Fruit fly (Drosophila melanogaster): ENCODE measurements around the gene CG2211.

CG2211 gene

DNA sequence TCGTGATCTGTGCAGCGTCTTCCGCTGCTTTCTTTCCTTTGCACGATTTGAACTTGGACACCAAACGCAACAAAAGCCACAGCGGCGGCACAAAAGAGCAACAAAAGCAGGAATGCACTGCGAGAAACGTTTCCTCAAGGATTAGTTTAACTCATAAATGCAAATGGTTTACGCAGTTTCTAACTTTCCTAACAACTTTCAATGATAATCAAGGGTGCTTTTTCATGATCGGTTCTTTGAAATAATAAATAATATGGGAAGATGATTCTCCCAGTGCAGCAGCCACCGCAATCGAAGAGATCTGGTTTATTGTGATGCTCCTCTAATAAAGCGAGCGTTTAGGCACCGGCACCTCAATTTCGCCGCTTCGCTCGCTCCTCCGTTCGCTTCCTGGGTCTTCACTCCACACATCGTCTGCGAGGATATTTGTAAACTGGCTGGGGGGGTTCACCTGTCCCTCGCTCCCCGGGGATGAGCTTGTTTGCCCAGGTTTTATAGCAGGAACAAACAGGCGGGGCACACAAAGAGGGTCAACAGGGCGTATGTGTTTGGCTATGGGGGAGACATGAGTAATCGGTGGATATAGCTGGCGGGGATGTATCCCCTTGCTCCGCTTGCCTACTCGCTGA lies 15.9 kb downstream of the CG2211 start (continued):
- TF ChIP-seq repo (GFP tag; optimal IDR thresholded peaks at IDR 0.05): peak; percentile 25
- TF ChIP-seq CG4360 (GFP tag; IDR thresholded peaks at IDR 0.05): peak; percentile 51
- TF ChIP-seq B-H1 (GFP tag; IDR thresholded peaks at IDR 0.05): peak; percentile 73
- peak; percentile 56; the same call in 1 of the 3 replicates for TF ChIP-seq Mrtf (GFP tag; IDR thresholded peaks at IDR 0.05)
- TF ChIP-seq knrl (GFP tag; IDR thresholded peaks at IDR 0.05; ENCODE audit: partially characterized antibody): no peak
- no peak for TF ChIP-seq CG3847 (GFP tag; IDR thresholded peaks at IDR 0.05)
- peak; percentile 39 for TF ChIP-seq CG31365 (tag; optimal IDR thresholded peaks at IDR 0.05)
- TF ChIP-seq Mad (GFP tag; optimal IDR thresholded peaks at IDR 0.05): peak; percentile 63
- TF ChIP-seq ac (GFP tag; optimal IDR thresholded peaks at IDR 0.05): no peak
- TF ChIP-seq odd (GFP tag; optimal IDR thresholded peaks at IDR 0.05): peak; percentile 72
- peak; percentile 64 for TF ChIP-seq Aef1 (GFP tag; IDR thresholded peaks at IDR 0.05)
- peak; percentile 84 for TF ChIP-seq Hsf (GFP tag; optimal IDR thresholded peaks at IDR 0.05)
- TF ChIP-seq cg (GFP tag; optimal IDR thresholded peaks at IDR 0.05): no peak
- no peak for TF ChIP-seq hbn (GFP tag; IDR thresholded peaks at IDR 0.05; ENCODE audit: partially characterized antibody)
- TF ChIP-seq gcm2 (GFP tag; optimal IDR thresholded peaks at IDR 0.05): peak; percentile 64
- TF ChIP-seq zen (tag; optimal IDR thresholded peaks at IDR 0.05): peak; percentile 38
- 0 out of 2 replicates have a peak, but pooled peaks have one; percentile 13 for TF ChIP-seq crol (GFP tag; IDR thresholded peaks at IDR 0.05)
- TF ChIP-seq H15 (GFP tag; IDR thresholded peaks at IDR 0.05): peak; percentile 70
- no peak for TF ChIP-seq CG9932 (GFP tag; IDR thresholded peaks at IDR 0.05)
- no peak for TF ChIP-seq prd (optimal IDR thresholded peaks at IDR 0.05)
- peak; percentile 85 for TF ChIP-seq prd (GFP tag; IDR thresholded peaks at IDR 0.05)
- no peak for TF ChIP-seq CG9797 (GFP tag; optimal IDR thresholded peaks at IDR 0.05)
- TF ChIP-seq CG14965 (GFP tag; optimal IDR thresholded peaks at IDR 0.05; ENCODE audit: borderline replicate concordance): no peak
- 0 out of 3 replicates have a peak, but pooled peaks have one; percentile 48 for TF ChIP-seq jigr1 (GFP tag; IDR thresholded peaks at IDR 0.05)
- TF ChIP-seq klu (GFP tag; IDR thresholded peaks at IDR 0.05): no peak
- peak; percentile 3 for TF ChIP-seq CG9727 (GFP tag; optimal IDR thresholded peaks at IDR 0.05)
- no peak for TF ChIP-seq CG1647 (GFP tag; optimal IDR thresholded peaks at IDR 0.05)
- TF ChIP-seq mld (GFP tag; IDR thresholded peaks at IDR 0.05; ENCODE audit: partially characterized antibody): no peak
- TF ChIP-seq trh (GFP tag; optimal IDR thresholded peaks at IDR 0.05): peak; percentile 63
- TF ChIP-seq CG1233 (GFP tag; optimal IDR thresholded peaks at IDR 0.05): peak; percentile 64
- peak; percentile 31 for TF ChIP-seq CG3065 (GFP tag; optimal IDR thresholded peaks at IDR 0.05)
- peak; percentile 81 for TF ChIP-seq ttk (GFP tag; IDR thresholded peaks at IDR 0.05)
- no peak for TF ChIP-seq bigmax (GFP tag; optimal IDR thresholded peaks at IDR 0.05)
- TF ChIP-seq CG14441 (GFP tag; IDR thresholded peaks at IDR 0.05): peak; percentile 80
- TF ChIP-seq NK7.1 (GFP tag; optimal IDR thresholded peaks at IDR 0.05): peak; percentile 25
- peak; percentile 69 for TF ChIP-seq CG12769 (tag; optimal IDR thresholded peaks at IDR 0.05)
- peak; percentile 53 to 84 for TF ChIP-seq Hr51 (GFP tag; optimal IDR thresholded peaks at IDR 0.05)
- TF ChIP-seq CG43689 (GFP tag; IDR thresholded peaks at IDR 0.05): peak; percentile 30; the same call in 1 of the 2 replicates
- TF ChIP-seq twi (tag; optimal IDR thresholded peaks at IDR 0.05): peak; percentile 26
- TF ChIP-seq p53 (GFP tag; optimal IDR thresholded peaks at IDR 0.05): peak; percentile 13
- peak; percentile 47 for TF ChIP-seq Dip3 (GFP tag; optimal IDR thresholded peaks at IDR 0.05)
- peak; percentile 2 for TF ChIP-seq crc (GFP tag; optimal IDR thresholded peaks at IDR 0.05)
- TF ChIP-seq CG2120 (GFP tag; optimal IDR thresholded peaks at IDR 0.05): peak; percentile 16
- TF ChIP-seq br (optimal IDR thresholded peaks at IDR 0.05): no peak
- TF ChIP-seq Hr3 (GFP tag; optimal IDR thresholded peaks at IDR 0.05): peak; percentile 48
- peak; percentile 53; the same call in 1 of the 3 replicates for TF ChIP-seq Dbx (GFP tag; IDR thresholded peaks at IDR 0.05)
- TF ChIP-seq Adf1 (GFP tag; IDR thresholded peaks at IDR 0.05): no peak
- TF ChIP-seq BtbVII (GFP tag; optimal IDR thresholded peaks at IDR 0.05): no peak
- TF ChIP-seq dmrt11E (tag; optimal IDR thresholded peaks at IDR 0.05): peak; percentile 68
- no peak for TF ChIP-seq gsb-n (tag; optimal IDR thresholded peaks at IDR 0.05)
- TF ChIP-seq ind (GFP tag; optimal IDR thresholded peaks at IDR 0.05): peak; percentile 82

Measured in whole organism, embryonic.